Fruit fly (Drosophila melanogaster): ENCODE data around the gene mRpL47.

DNA sequence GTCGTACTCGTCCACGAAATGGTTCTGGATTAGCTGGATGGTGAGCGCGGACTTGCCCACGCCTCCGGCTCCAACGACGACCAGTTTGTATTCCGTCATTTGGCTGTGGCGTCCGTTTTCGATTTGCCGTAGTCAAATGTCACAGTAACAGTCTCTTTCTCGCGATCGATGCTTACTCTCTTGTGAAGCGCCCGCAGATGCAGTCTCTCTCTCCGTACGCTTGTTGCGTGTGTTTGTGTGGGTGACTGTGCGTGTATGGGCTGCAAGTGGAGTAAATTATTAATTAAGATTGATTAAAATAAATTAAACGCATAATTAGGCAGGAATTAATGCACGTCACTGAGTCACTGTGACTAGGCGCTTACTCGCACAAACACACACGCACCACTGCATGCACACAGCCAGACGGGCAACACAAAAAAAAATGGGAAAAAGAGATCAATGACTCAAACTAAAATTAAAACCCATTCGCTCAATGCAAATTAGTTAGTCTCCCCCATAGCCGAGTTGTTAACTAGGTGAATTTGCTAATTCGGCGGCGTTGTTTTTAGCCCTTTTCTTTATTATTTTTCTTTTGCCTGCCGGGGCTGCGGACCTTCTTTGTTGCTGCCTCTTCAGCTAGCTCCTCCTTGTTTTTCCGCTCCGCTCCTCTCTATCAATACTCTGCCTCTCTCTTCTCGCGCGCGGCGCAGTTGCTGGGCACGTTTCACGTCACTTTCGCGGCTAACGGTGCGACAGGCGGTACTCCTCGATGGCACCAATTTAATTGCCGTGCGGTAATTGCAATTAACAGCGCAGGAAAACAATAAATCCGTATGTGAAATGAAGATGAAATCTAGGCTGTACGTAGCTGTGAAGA is 3.3 kb downstream of the mRpL47 start:
- TF ChIP-seq ovo (GFP tag; optimal IDR thresholded peaks at IDR 0.05) = no peak
- TF ChIP-seq Crg-1 (GFP tag; optimal IDR thresholded peaks at IDR 0.05) = no peak
- no peak for TF ChIP-seq CG33017 (tag; optimal IDR thresholded peaks at IDR 0.05)
